Fruit fly (Drosophila melanogaster): Measurements from ENCODE around the gene CG4830.

DNA sequence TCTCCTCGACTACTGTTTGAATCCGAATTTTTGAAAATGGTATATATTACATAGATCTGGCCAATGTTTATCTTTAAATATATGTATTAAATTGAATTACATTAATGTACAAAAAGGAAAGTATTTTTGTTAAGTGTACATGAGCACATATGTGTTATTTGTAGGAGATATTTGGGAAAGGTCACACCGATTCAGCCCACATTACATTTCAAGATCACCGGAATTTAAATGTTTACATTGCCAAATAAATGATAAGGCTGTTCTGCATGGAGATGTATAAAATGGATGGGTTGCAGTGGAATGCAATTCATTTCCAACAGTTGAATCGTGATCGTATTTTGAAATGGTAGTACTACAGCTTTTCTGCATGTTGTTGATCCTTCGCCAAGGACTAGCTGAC lies 19.0 kb upstream of the CG4830 start, which contains the start of gene CG3916:
- TF ChIP-seq foxo (GFP tag; optimal IDR thresholded peaks at IDR 0.05) (no peak), Myc (optimal IDR thresholded peaks at IDR 0.05) (no peak), OdsH (GFP tag; optimal IDR thresholded peaks at IDR 0.05) (no peak), psq (GFP tag; optimal IDR thresholded peaks at IDR 0.05) (no peak), h (GFP tag; optimal IDR thresholded peaks at IDR 0.05) (no peak), br (GFP tag; optimal IDR thresholded peaks at IDR 0.05) (no peak), usp (GFP tag; optimal IDR thresholded peaks at IDR 0.05) (no peak), N (GFP tag; optimal IDR thresholded peaks at IDR 0.05) (no peak), brk (GFP tag; optimal IDR thresholded peaks at IDR 0.05) (no peak)
